Worm (Caenorhabditis elegans): ENCODE measurements around the gene cfap-36.
"Not testable (repeated sequence)": the region's sequence is repeated elsewhere in the genome, so short reads cannot be mapped to it uniquely, and the experiment has no call there.

cfap-36 gene

ce11 chrV:215697-216096 lies 43.7 kb upstream of the cfap-36 start (continued):
- TF ChIP-seq ceh-40 (GFP tag; IDR thresholded peaks at IDR 0.05) = no peak

ce11 chrV:212687-213086 lies 40.7 kb upstream of the cfap-36 start, which contains the start of gene DC2.5:
TSS of gene DC2.5 (minus strand) at chrV:212787.
- TF ChIP-seq hmg-20 (GFP tag; IDR thresholded peaks at IDR 0.05); aptf-3 (GFP tag; IDR thresholded peaks at IDR 0.05); tlf-1 (GFP tag; optimal IDR thresholded peaks at IDR 0.05): not testable (repeated sequence)

ce11 chrV:211388-212168 lies 39.6 kb upstream of the cfap-36 start:
- TF ChIP-seq Y95B8A.8 (GFP tag; IDR thresholded peaks at IDR 0.05) = no peak
- TF ChIP-seq nhr-80 (tag; optimal IDR thresholded peaks at IDR 0.05) = peak; percentile 51

ce11 chrV:206814-207213 lies 34.8 kb upstream of the cfap-36 start:
- no peak for TF ChIP-seq repo-1 (tag; optimal IDR thresholded peaks at IDR 0.05)
- TF ChIP-seq xnd-1 (tag; optimal IDR thresholded peaks at IDR 0.05) = no peak
- TF ChIP-seq zfh-2 (GFP tag; conservative IDR thresholded peaks at IDR 0.05) = no peak
- no peak for TF ChIP-seq F55B11.4 (tag; optimal IDR thresholded peaks at IDR 0.05; ENCODE audit: borderline replicate concordance, insufficient read depth)
- TF ChIP-seq K11D2.4 (GFP tag; IDR thresholded peaks at IDR 0.05) = no peak
- TF ChIP-seq chd-7 (tag; optimal IDR thresholded peaks at IDR 0.05) = no peak
- peak; percentile 67; the same call in 1 of the 2 replicates for TF ChIP-seq nfyb-1 (GFP tag; IDR thresholded peaks at IDR 0.05)
- no peak for TF ChIP-seq sptf-2 (GFP tag; optimal IDR thresholded peaks at IDR 0.05)

ce11 chrV:203855-204432 lies 31.9 kb upstream of the cfap-36 start, which contains the start of gene lec-12:
TSS of gene lec-12 (plus strand) at chrV:204382.
- no peak for TF ChIP-seq tlf-1 (GFP tag; optimal IDR thresholded peaks at IDR 0.05)
- TF ChIP-seq nhr-80 (tag; optimal IDR thresholded peaks at IDR 0.05) = peak; percentile 56
- TF ChIP-seq attf-5 (GFP tag; optimal IDR thresholded peaks at IDR 0.05) = peak; percentile 21
- peak; percentile 12; the same call in 1 of the 2 replicates for TF ChIP-seq cebp-1 (GFP tag; IDR thresholded peaks at IDR 0.05)
- TF ChIP-seq cebp-1 (tag; optimal IDR thresholded peaks at IDR 0.05) = peak; percentile 82
- TF ChIP-seq B0336.3 (GFP tag; IDR thresholded peaks at IDR 0.05) = 0 out of 2 replicates have a peak, but pooled peaks have one; percentile 38
- TF ChIP-seq gei-17 (GFP tag; optimal IDR thresholded peaks at IDR 0.05) = no peak
- no peak for TF ChIP-seq C17E4.6 (GFP tag; IDR thresholded peaks at IDR 0.05)
- TF ChIP-seq pha-4 (tag; optimal IDR thresholded peaks at IDR 0.05) = peak; percentile 32
- peak; percentile 28 for TF ChIP-seq lin-40 (tag; optimal IDR thresholded peaks at IDR 0.05)
- peak; percentile 79; the same call in 1 of the 2 replicates for TF ChIP-seq hmg-1.2 (GFP tag; IDR thresholded peaks at IDR 0.05)
- 0 out of 2 replicates have a peak, but pooled peaks have one; percentile 16 for TF ChIP-seq zfh-2 (GFP tag; conservative IDR thresholded peaks at IDR 0.05)

ce11 chrV:201300-201699 lies 29.3 kb upstream of the cfap-36 start, which contains the start of gene trpp-1:
TSS of gene trpp-1 (plus strand) at chrV:201600.
- TF ChIP-seq ztf-28 (GFP tag; IDR thresholded peaks at IDR 0.05) (no peak), atf-7 (tag; optimal IDR thresholded peaks at IDR 0.05) (no peak), F55B11.4 (tag; optimal IDR thresholded peaks at IDR 0.05; ENCODE audit: borderline replicate concordance, insufficient read depth) (no peak), Y53F4B.3 (GFP tag; IDR thresholded peaks at IDR 0.05) (no peak), him-1 (tag; optimal IDR thresholded peaks at IDR 0.05) (no peak), C17E4.6 (GFP tag; IDR thresholded peaks at IDR 0.05) (no peak), somi-1 (GFP tag; optimal IDR thresholded peaks at IDR 0.05) (no peak), sptf-2 (GFP tag; optimal IDR thresholded peaks at IDR 0.05) (no peak), ztf-18 (tag; optimal IDR thresholded peaks at IDR 0.05) (no peak), mel-28 (tag; optimal IDR thresholded peaks at IDR 0.05; ENCODE audit: borderline replicate concordance) (no peak), hlh-12 (tag; optimal IDR thresholded peaks at IDR 0.05) (no peak), athp-1 (tag; optimal IDR thresholded peaks at IDR 0.05) (no peak), let-526 (GFP tag; IDR thresholded peaks at IDR 0.05) (no peak), lir-1 (GFP tag; conservative IDR thresholded peaks at IDR 0.05) (no peak), F39B2.1 (GFP tag; IDR thresholded peaks at IDR 0.05) (no peak), snpc-4 (GFP tag; optimal IDR thresholded peaks at IDR 0.05) (no peak), snpc-4 (tag; optimal IDR thresholded peaks at IDR 0.05) (no peak), F57C9.4 (tag; optimal IDR thresholded peaks at IDR 0.05) (no peak), nhr-27 (tag; optimal IDR thresholded peaks at IDR 0.05) (no peak)
